Fruit fly (Drosophila melanogaster) whole organism, prepupa: Measurements from ENCODE around the gene Meltrin.

Source experiments
- CG11762 ChIP-seq: fragments of 200-800 bp; sonication (Bioruptor generic); optimal IDR thresholded peaks from 3 replicates; lab custom pipeline; 2016; ENCODE audit warnings: missing biosample characterization, missing genetic modification characterization; ENCODE audit not compliant: insufficient read depth
- CG3919 ChIP-seq: fragments of 200-800 bp; sonication (Bioruptor generic); optimal IDR thresholded peaks from 3 replicates; lab custom pipeline; 2016; ENCODE audit warnings: missing biosample characterization, missing genetic modification characterization
- Hr38 ChIP-seq: sonication (Bioruptor generic); optimal IDR thresholded peaks from 2 replicates; lab custom pipeline; 2016; ENCODE audit warnings: missing biosample characterization, missing genetic modification characterization
- Lpt ChIP-seq: fragments of 200-800 bp; sonication (Bioruptor generic); optimal IDR thresholded peaks from 3 replicates; lab custom pipeline; 2016; ENCODE audit warnings: missing biosample characterization, missing genetic modification characterization
- Sox102F ChIP-seq: fragments of 200-800 bp; sonication (Bioruptor generic); optimal IDR thresholded peaks from 2 replicates; lab custom pipeline; 2016; ENCODE audit warnings: missing biosample characterization, mild to moderate bottlenecking, missing genetic modification characterization
- acj6 ChIP-seq: fragments of 200-800 bp; sonication (Bioruptor generic); optimal IDR thresholded peaks from 3 replicates; lab custom pipeline; 2016; ENCODE audit warnings: missing biosample characterization, missing genetic modification characterization
- dsx ChIP-seq: fragments of 200-800 bp; optimal IDR thresholded peaks from 3 replicates; lab custom pipeline; 2019; ENCODE audit warnings: missing biosample characterization, mild to moderate bottlenecking, missing genetic modification characterization, moderate library complexity; ENCODE audit not compliant: poor library complexity, severe bottlenecking

dm6 chr3R:14695054-14695453 is 2.0 kb downstream of the Meltrin start:
- TF ChIP-seq acj6 (GFP tag; lab: Kevin White, UChicago), result no peak
- no peak for TF ChIP-seq CG11762 (GFP tag; lab: Kevin White, UChicago)
- TF ChIP-seq dsx (GFP tag; lab: Kevin White, UChicago), result no peak
- no peak for TF ChIP-seq Lpt (GFP tag; lab: Kevin White, UChicago)
- no peak for TF ChIP-seq Sox102F (GFP tag; lab: Kevin White, UChicago)
- no peak for TF ChIP-seq CG3919 (GFP tag; lab: Kevin White, UChicago)
- TF ChIP-seq Hr38, result no peak
